Fruit fly (Drosophila melanogaster): Measurements from ENCODE around the gene Prestin.

Gene Prestin

dm6 chr3L:17895815-17896275, 11.8 kb downstream of the Prestin start, which contains the start of gene Tsp74F (continued):
- TF ChIP-seq CG10565 (GFP tag; optimal IDR thresholded peaks at IDR 0.05) (no peak), CG13296 (GFP tag; optimal IDR thresholded peaks at IDR 0.05) (peak; percentile 30), CG8478 (optimal IDR thresholded peaks at IDR 0.05) (no peak), sna (GFP tag; IDR thresholded peaks at IDR 0.05; ENCODE audit: partially characterized antibody) (no peak), CG7987 (GFP tag; optimal IDR thresholded peaks at IDR 0.05) (no peak), Sry-β (GFP tag; optimal IDR thresholded peaks at IDR 0.05) (no peak), CG11723 (GFP tag; optimal IDR thresholded peaks at IDR 0.05) (peak; percentile 19), ewg (GFP tag; optimal IDR thresholded peaks at IDR 0.05) (no peak), CG4854 (GFP tag; optimal IDR thresholded peaks at IDR 0.05) (no peak), pnt (GFP tag; optimal IDR thresholded peaks at IDR 0.05) (no peak), slp2 (GFP tag; optimal IDR thresholded peaks at IDR 0.05) (no peak), sima (GFP tag; optimal IDR thresholded peaks at IDR 0.05) (no peak), dysf (GFP tag; IDR thresholded peaks at IDR 0.05) (peak; percentile 21; the same call in 1 of the 3 replicates), CG3838 (GFP tag; optimal IDR thresholded peaks at IDR 0.05) (no peak), CG10462 (GFP tag; optimal IDR thresholded peaks at IDR 0.05) (no peak), CG6765 (GFP tag; optimal IDR thresholded peaks at IDR 0.05) (peak; percentile 5), Gsc (GFP tag; IDR thresholded peaks at IDR 0.05) (no peak), gsb-n (tag; optimal IDR thresholded peaks at IDR 0.05) (no peak), CG8359 (GFP tag; optimal IDR thresholded peaks at IDR 0.05; ENCODE audit: borderline replicate concordance) (no peak), Hmx (GFP tag; optimal IDR thresholded peaks at IDR 0.05) (no peak), HLH54F (GFP tag; optimal IDR thresholded peaks at IDR 0.05) (no peak), mirr (GFP tag; optimal IDR thresholded peaks at IDR 0.05) (no peak), CG8765 (GFP tag; IDR thresholded peaks at IDR 0.05) (no peak), CrebB (tag; optimal IDR thresholded peaks at IDR 0.05) (peak; percentile 27), Ets65A (GFP tag) (no peak), Hsf (GFP tag; optimal IDR thresholded peaks at IDR 0.05) (no peak), CG33557 (GFP tag; optimal IDR thresholded peaks at IDR 0.05) (no peak), hkb (optimal IDR thresholded peaks at IDR 0.05) (no peak), hkb (GFP tag; IDR thresholded peaks at IDR 0.05) (peak; percentile 44; the same call in 1 of the 2 replicates), wdn (GFP tag; IDR thresholded peaks at IDR 0.05) (no peak), so (GFP tag; IDR thresholded peaks at IDR 0.05) (0 out of 3 replicates have a peak, but pooled peaks have one; percentile 49), CG3065 (GFP tag; optimal IDR thresholded peaks at IDR 0.05) (no peak), CG15073 (GFP tag; optimal IDR thresholded peaks at IDR 0.05) (no peak), CG12391 (tag; optimal IDR thresholded peaks at IDR 0.05) (no peak), Dref (GFP tag; IDR thresholded peaks at IDR 0.05) (no peak), ara (GFP tag; IDR thresholded peaks at IDR 0.05) (no peak), sd (tag; optimal IDR thresholded peaks at IDR 0.05) (no peak), MTF-1 (GFP tag; optimal IDR thresholded peaks at IDR 0.05; ENCODE audit: borderline replicate concordance) (peak; percentile 6), fru (optimal IDR thresholded peaks at IDR 0.05) (no peak), yki (optimal IDR thresholded peaks at IDR 0.05) (no peak), row (GFP tag; IDR thresholded peaks at IDR 0.05) (no peak), CG4328 (GFP tag; optimal IDR thresholded peaks at IDR 0.05) (no peak), dan (GFP tag; IDR thresholded peaks at IDR 0.05) (no peak), Sin3A (optimal IDR thresholded peaks at IDR 0.05) (no peak), unc-4 (GFP tag; IDR thresholded peaks at IDR 0.05; ENCODE audit: partially characterized antibody) (no peak), dmrt99B (tag; optimal IDR thresholded peaks at IDR 0.05) (peak; percentile 43), gem (tag; optimal IDR thresholded peaks at IDR 0.05) (no peak), CG11398 (GFP tag; optimal IDR thresholded peaks at IDR 0.05) (no peak), Mad (GFP tag; optimal IDR thresholded peaks at IDR 0.05) (no peak), CG14860 (GFP tag; IDR thresholded peaks at IDR 0.05; ENCODE audit: partially characterized antibody) (no peak), CG17359 (tag; optimal IDR thresholded peaks at IDR 0.05) (peak; percentile 14), az2 (GFP tag; optimal IDR thresholded peaks at IDR 0.05) (no peak), C15 (GFP tag; IDR thresholded peaks at IDR 0.05) (no peak)
